Worm (Caenorhabditis elegans): ENCODE results near the gene Y73B6A.1.

Gene Y73B6A.1

DNA sequence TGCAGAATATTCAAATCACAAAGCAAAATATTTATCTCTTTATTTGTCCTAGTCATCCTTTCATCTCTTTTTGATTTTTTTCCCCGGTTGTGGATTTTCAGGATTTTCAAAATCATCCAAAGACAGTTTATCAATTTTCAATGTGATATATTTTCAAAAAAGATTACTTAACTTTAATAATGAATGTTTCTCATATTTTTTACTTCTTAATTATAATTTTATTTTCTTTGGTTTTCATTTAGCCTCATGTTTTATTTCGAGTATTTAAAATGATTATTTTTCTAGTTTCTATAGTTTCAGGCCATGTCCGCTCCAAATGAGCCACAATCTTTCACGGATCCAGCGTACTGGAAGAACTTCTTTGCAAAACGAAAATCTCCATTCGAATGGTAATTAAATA lies 33.0 kb downstream of the Y73B6A.1 start, which contains the start of gene metl-13:
Gene metl-13 (plus strand): TSS at position 301 of the 400 bp plus-strand sequence.
- TF ChIP-seq elt-2 (tag; optimal IDR thresholded peaks at IDR 0.05) (no peak), nhr-23 (tag; optimal IDR thresholded peaks at IDR 0.05) (no peak), zag-1 (tag; optimal IDR thresholded peaks at IDR 0.05) (no peak), pha-4 (tag; optimal IDR thresholded peaks at IDR 0.05) (no peak), nhr-76 (tag; optimal IDR thresholded peaks at IDR 0.05) (no peak), nhr-12 (tag; optimal IDR thresholded peaks at IDR 0.05) (no peak)

DNA sequence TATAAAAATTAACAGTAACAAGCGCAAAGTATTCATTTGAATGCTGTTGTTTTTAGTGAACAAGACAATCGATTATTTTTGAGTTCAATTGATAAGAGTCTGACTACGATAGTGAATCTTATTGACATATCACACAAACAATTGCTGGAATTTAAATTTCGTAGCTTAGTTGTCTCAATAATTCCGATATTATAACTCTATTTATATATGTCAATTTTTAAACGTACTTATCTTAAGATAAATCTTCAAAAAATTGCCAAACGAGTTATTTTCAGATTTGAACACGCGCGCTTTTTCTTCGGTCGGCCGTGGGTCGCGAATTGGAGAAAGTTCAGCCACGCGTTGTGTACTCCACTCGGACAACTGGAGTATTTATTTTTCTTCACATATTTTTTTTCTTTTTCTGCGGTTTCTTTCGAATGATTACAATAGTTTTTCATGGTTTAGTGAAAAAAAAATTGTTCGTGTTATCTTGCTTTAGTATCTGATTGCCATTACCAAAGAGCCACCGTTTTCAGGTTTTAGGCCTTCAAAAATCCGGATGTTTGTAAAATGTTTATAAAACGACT lies 36.0 kb downstream of the Y73B6A.1 start, which contains the start of the genes cest-5.1 and C01B10.9:
Gene cest-5.1 (minus strand): TSS at position 51 of the 569 bp plus-strand sequence.
Gene C01B10.9 (plus strand): TSS at position 519 of the 569 bp plus-strand sequence.
- TF ChIP-seq lin-39 (tag; optimal IDR thresholded peaks at IDR 0.05) = no peak
- TF ChIP-seq tbx-2 (tag; optimal IDR thresholded peaks at IDR 0.05) = no peak
- TF ChIP-seq nhr-12 (tag; optimal IDR thresholded peaks at IDR 0.05) = no peak
- peak; percentile 80 for TF ChIP-seq nfya-1 (tag; optimal IDR thresholded peaks at IDR 0.05; ENCODE audit: insufficient read depth)
- peak; percentile 18 for TF ChIP-seq pqm-1 (tag; optimal IDR thresholded peaks at IDR 0.05)
- no peak for TF ChIP-seq egl-5 (tag; optimal IDR thresholded peaks at IDR 0.05)
- TF ChIP-seq elt-2 (tag; optimal IDR thresholded peaks at IDR 0.05) = peak; percentile 49
- no peak for TF ChIP-seq jun-1 (tag; optimal IDR thresholded peaks at IDR 0.05)
- no peak for TF ChIP-seq elt-3 (tag; optimal IDR thresholded peaks at IDR 0.05)
- TF ChIP-seq nhr-76 (tag; optimal IDR thresholded peaks at IDR 0.05) = no peak
- no peak for TF ChIP-seq mdl-1 (tag; optimal IDR thresholded peaks at IDR 0.05)
- TF ChIP-seq fkh-2 (tag; optimal IDR thresholded peaks at IDR 0.05) = no peak
- peak; percentile 53 for TF ChIP-seq R02D3.7 (tag; optimal IDR thresholded peaks at IDR 0.05)
- no peak for TF ChIP-seq nhr-25 (tag; optimal IDR thresholded peaks at IDR 0.05)
- no peak for TF ChIP-seq eor-1 (tag; optimal IDR thresholded peaks at IDR 0.05)
- TF ChIP-seq ztf-4 (tag; optimal IDR thresholded peaks at IDR 0.05) = no peak
- no peak for TF ChIP-seq ZK546.5 (tag; optimal IDR thresholded peaks at IDR 0.05)
- no peak for TF ChIP-seq mml-1 (tag; optimal IDR thresholded peaks at IDR 0.05)
- TF ChIP-seq fos-1 (tag; optimal IDR thresholded peaks at IDR 0.05) = no peak
- peak; percentile 83 for TF ChIP-seq lin-15B (tag; optimal IDR thresholded peaks at IDR 0.05)
- peak; percentile 91 for TF ChIP-seq nhr-43 (tag; optimal IDR thresholded peaks at IDR 0.05; ENCODE audit: poor library complexity, severe bottlenecking)
- TF ChIP-seq elt-1 (tag; optimal IDR thresholded peaks at IDR 0.05) = no peak
- no peak for TF ChIP-seq ceh-16 (tag; optimal IDR thresholded peaks at IDR 0.05)
- no peak for TF ChIP-seq nhr-237 (tag; optimal IDR thresholded peaks at IDR 0.05)
- peak; percentile 25 for TF ChIP-seq hmg-11 (tag; optimal IDR thresholded peaks at IDR 0.05)
- TF ChIP-seq fkh-10 (GFP tag; optimal IDR thresholded peaks at IDR 0.05) = no peak
- no peak for TF ChIP-seq nhr-77 (tag; optimal IDR thresholded peaks at IDR 0.05)
- TF ChIP-seq nhr-11 (tag; optimal IDR thresholded peaks at IDR 0.05) = no peak
- peak; percentile 78 for TF ChIP-seq pha-4 (tag; optimal IDR thresholded peaks at IDR 0.05)
- peak; percentile 31 for TF ChIP-seq snpc-4 (tag; optimal IDR thresholded peaks at IDR 0.05)
- TF ChIP-seq ceh-9 (tag; optimal IDR thresholded peaks at IDR 0.05) = no peak
- peak; percentile 37 for TF ChIP-seq ceh-28 (tag; optimal IDR thresholded peaks at IDR 0.05)
- TF ChIP-seq lsy-12 (tag; optimal IDR thresholded peaks at IDR 0.05) = peak; percentile 61
- TF ChIP-seq nhr-67 (tag; optimal IDR thresholded peaks at IDR 0.05) = no peak
- TF ChIP-seq aly-2 (tag; optimal IDR thresholded peaks at IDR 0.05) = no peak
- TF ChIP-seq egl-27 (tag; optimal IDR thresholded peaks at IDR 0.05) = no peak
- no peak for TF ChIP-seq daf-12 (tag; optimal IDR thresholded peaks at IDR 0.05)
- TF ChIP-seq ceh-82 (tag; optimal IDR thresholded peaks at IDR 0.05) = no peak
- no peak for TF ChIP-seq nhr-28 (tag; optimal IDR thresholded peaks at IDR 0.05)
- no peak for TF ChIP-seq zag-1 (tag; optimal IDR thresholded peaks at IDR 0.05)
- TF ChIP-seq nhr-23 (tag; optimal IDR thresholded peaks at IDR 0.05) = no peak
- TF ChIP-seq ama-1 (optimal IDR thresholded peaks at IDR 0.05) = no peak
- TF ChIP-seq skn-1 (tag; optimal IDR thresholded peaks at IDR 0.05) = no peak
- no peak for TF ChIP-seq sea-2 (GFP tag; optimal IDR thresholded peaks at IDR 0.05)
